Worm (Caenorhabditis elegans) whole organism, mixed stage, embryonic: Measurements from ENCODE around the gene D1044.6.

Experiments
- ces-1 ChIP-seq: fragments of 150-350 bp; optimal IDR thresholded peaks from 2 replicates; lab custom pipeline; 2014; ENCODE audit warnings: missing biosample characterization, missing genetic modification reagents, missing genetic modification characterization
- elt-1 ChIP-seq: sonication (generic microtip); optimal IDR thresholded peaks from 2 replicates; lab custom pipeline; 2017; ENCODE audit warnings: missing genetic modification characterization, mild to moderate bottlenecking, missing compliant biosample characterization, antibody characterized with exemption, moderate library complexity, borderline replicate concordance; ENCODE audit not compliant: insufficient read depth
- mab-5 ChIP-seq: fragments of 150-350 bp; optimal IDR thresholded peaks from 2 replicates; lab custom pipeline; 2014; ENCODE audit warnings: missing biosample characterization, missing genetic modification characterization
- mep-1 ChIP-seq: fragments of 150-350 bp; optimal IDR thresholded peaks from 2 replicates; lab custom pipeline; 2017; ENCODE audit warnings: missing biosample characterization, missing genetic modification reagents, missing genetic modification characterization, inconsistent platforms
- nhr-12 ChIP-seq: fragments of 150-350 bp; optimal IDR thresholded peaks from 2 replicates; lab custom pipeline; 2014; ENCODE audit warnings: missing biosample characterization, missing genetic modification characterization
- nhr-237 ChIP-seq: fragments of 150-350 bp; optimal IDR thresholded peaks from 2 replicates; lab custom pipeline; 2014; ENCODE audit warnings: missing biosample characterization, missing genetic modification characterization
- nhr-28 ChIP-seq: fragments of 150-350 bp; optimal IDR thresholded peaks from 2 replicates; lab custom pipeline; 2014; ENCODE audit warnings: missing biosample characterization, missing genetic modification characterization
- pha-4 ChIP-seq: fragments of 150-350 bp; optimal IDR thresholded peaks from 2 replicates; lab custom pipeline; 2018; ENCODE audit warnings: missing biosample characterization, missing genetic modification reagents, missing genetic modification characterization
- sem-2 ChIP-seq: fragments of 200-800 bp; sonication (Bioruptor generic); optimal IDR thresholded peaks from 2 replicates; lab custom pipeline; 2018; ENCODE audit warnings: mild to moderate bottlenecking, missing genetic modification characterization, missing compliant biosample characterization
- snpc-4 ChIP-seq: fragments of 150-350 bp; optimal IDR thresholded peaks from 2 replicates; lab custom pipeline; 2014; ENCODE audit warnings: missing biosample characterization, missing genetic modification characterization
- unc-39 ChIP-seq: fragments of 150-350 bp; optimal IDR thresholded peaks from 2 replicates; lab custom pipeline; 2014; ENCODE audit warnings: missing biosample characterization, missing genetic modification characterization
- ztf-11 ChIP-seq: fragments of 150-350 bp; optimal IDR thresholded peaks from 2 replicates; lab custom pipeline; 2014; ENCODE audit warnings: missing biosample characterization, missing genetic modification characterization

- TF ChIP-seq pha-4: no peak
- no peak for TF ChIP-seq nhr-12
- TF ChIP-seq mep-1 (tag; lab: Kevin White, UChicago): no peak
- TF ChIP-seq ztf-11 (tag; lab: Kevin White, UChicago): no peak
- TF ChIP-seq nhr-28 (tag; lab: Kevin White, UChicago): no peak
- TF ChIP-seq nhr-237 (tag; lab: Kevin White, UChicago): no peak
- TF ChIP-seq snpc-4 (tag; lab: Kevin White, UChicago): no peak
- TF ChIP-seq ces-1: peak; percentile 12
- no peak for TF ChIP-seq mab-5
- no peak for TF ChIP-seq elt-1 (tag; lab: Kevin White, UChicago)
- TF ChIP-seq unc-39 (tag; lab: Kevin White, UChicago): no peak
- TF ChIP-seq sem-2 (GFP tag; lab: Kevin White, UChicago): no peak
Measured at ce11 chrIII:5499942-5500341, 43.0 kb downstream of the D1044.6 start.
